Worm (Caenorhabditis elegans) whole organism, mixed stage, embryonic: Measurements from ENCODE around the gene dlc-2.
"Not testable (repeated sequence)": the region's sequence is repeated elsewhere in the genome, so short reads cannot be mapped to it uniquely, and the experiment has no call there.

Experiments used
- M03D4.4 ChIP-seq: sonication (generic microtip); optimal IDR thresholded peaks from 2 replicates; lab custom pipeline; 2017; ENCODE audit warnings: mild to moderate bottlenecking, missing genetic modification characterization, missing compliant biosample characterization
- bed-3 ChIP-seq: fragments of 200-800 bp; sonication (Bioruptor generic); optimal IDR thresholded peaks from 3 replicates; lab custom pipeline; 2018; ENCODE audit warnings: mild to moderate bottlenecking, missing genetic modification characterization, moderate library complexity, missing compliant biosample characterization
- blmp-1 ChIP-seq: fragments of 150-350 bp; optimal IDR thresholded peaks from 2 replicates; lab custom pipeline; 2014; ENCODE audit warnings: missing biosample characterization, missing genetic modification characterization
- ceh-39 ChIP-seq: fragments of 150-350 bp; optimal IDR thresholded peaks from 2 replicates; lab custom pipeline; 2014; ENCODE audit warnings: missing biosample characterization, missing genetic modification characterization
- ceh-43 ChIP-seq: fragments of 200-800 bp; sonication (Bioruptor generic); optimal IDR thresholded peaks from 2 replicates; lab custom pipeline; 2018; ENCODE audit warnings: mild to moderate bottlenecking, missing genetic modification characterization, moderate library complexity, missing compliant biosample characterization
- ceh-83 ChIP-seq: fragments of 200-800 bp; sonication (Bioruptor generic); optimal IDR thresholded peaks from 2 replicates; lab custom pipeline; 2018; ENCODE audit warnings: mild to moderate bottlenecking, missing genetic modification characterization, missing compliant biosample characterization
- ces-1 ChIP-seq: fragments of 150-350 bp; optimal IDR thresholded peaks from 2 replicates; lab custom pipeline; 2014; ENCODE audit warnings: missing biosample characterization, missing genetic modification reagents, missing genetic modification characterization
- drap-1 ChIP-seq: fragments of 200-800 bp; sonication (Bioruptor generic); optimal IDR thresholded peaks from 3 replicates; lab custom pipeline; 2018; ENCODE audit warnings: mild to moderate bottlenecking, missing genetic modification characterization, missing compliant biosample characterization
- elt-3 ChIP-seq: fragments of 150-350 bp; optimal IDR thresholded peaks from 2 replicates; lab custom pipeline; 2014; ENCODE audit warnings: missing biosample characterization, missing genetic modification characterization
- flh-1 ChIP-seq: fragments of 200-800 bp; sonication (Bioruptor generic); optimal IDR thresholded peaks from 2 replicates; lab custom pipeline; 2018; ENCODE audit warnings: mild to moderate bottlenecking, missing genetic modification characterization, moderate library complexity, missing compliant biosample characterization
- ham-2 ChIP-seq: fragments of 200-800 bp; sonication (Bioruptor generic); optimal IDR thresholded peaks from 2 replicates; lab custom pipeline; 2018; ENCODE audit warnings: mild to moderate bottlenecking, missing genetic modification characterization, missing compliant biosample characterization
- lin-13 ChIP-seq: fragments of 150-350 bp; optimal IDR thresholded peaks from 2 replicates; lab custom pipeline; 2014; ENCODE audit warnings: missing biosample characterization, missing genetic modification characterization
- lsy-2 ChIP-seq: fragments of 150-350 bp; optimal IDR thresholded peaks from 2 replicates; lab custom pipeline; 2014; ENCODE audit warnings: missing biosample characterization, missing genetic modification characterization
- mab-5 ChIP-seq: fragments of 150-350 bp; optimal IDR thresholded peaks from 2 replicates; lab custom pipeline; 2014; ENCODE audit warnings: missing biosample characterization, missing genetic modification characterization
- mep-1 ChIP-seq: fragments of 150-350 bp; optimal IDR thresholded peaks from 2 replicates; lab custom pipeline; 2017; ENCODE audit warnings: missing biosample characterization, missing genetic modification reagents, missing genetic modification characterization, inconsistent platforms
- mls-2 ChIP-seq: sonication (generic microtip); optimal IDR thresholded peaks from 2 replicates; lab custom pipeline; 2016; ENCODE audit warnings: mild to moderate bottlenecking, missing genetic modification characterization, moderate library complexity, missing compliant biosample characterization
- nhr-2 ChIP-seq: fragments of 150-350 bp; optimal IDR thresholded peaks from 2 replicates; lab custom pipeline; 2014; ENCODE audit warnings: missing biosample characterization, missing genetic modification characterization
- nhr-28 ChIP-seq: fragments of 150-350 bp; optimal IDR thresholded peaks from 2 replicates; lab custom pipeline; 2014; ENCODE audit warnings: missing biosample characterization, missing genetic modification characterization
- nhr-76 ChIP-seq: sonication (generic microtip); optimal IDR thresholded peaks from 2 replicates; lab custom pipeline; 2017; ENCODE audit warnings: missing biosample characterization, missing genetic modification characterization
- pha-4 ChIP-seq: fragments of 150-350 bp; optimal IDR thresholded peaks from 2 replicates; lab custom pipeline; 2018; ENCODE audit warnings: missing biosample characterization, missing genetic modification reagents, missing genetic modification characterization
- sem-2 ChIP-seq: fragments of 200-800 bp; sonication (Bioruptor generic); optimal IDR thresholded peaks from 2 replicates; lab custom pipeline; 2018; ENCODE audit warnings: mild to moderate bottlenecking, missing genetic modification characterization, missing compliant biosample characterization
- snpc-4 ChIP-seq: fragments of 150-350 bp; optimal IDR thresholded peaks from 2 replicates; lab custom pipeline; 2014; ENCODE audit warnings: missing biosample characterization, missing genetic modification characterization
- sptf-1 ChIP-seq: sonication (generic microtip); optimal IDR thresholded peaks from 2 replicates; lab custom pipeline; 2017; ENCODE audit warnings: mild to moderate bottlenecking, missing genetic modification characterization, moderate library complexity, missing compliant biosample characterization
- tbx-8 ChIP-seq: fragments of 200-800 bp; sonication (Bioruptor generic); optimal IDR thresholded peaks from 2 replicates; lab custom pipeline; 2018; ENCODE audit warnings: mild to moderate bottlenecking, missing genetic modification characterization, moderate library complexity, missing compliant biosample characterization
- unc-120 ChIP-seq: sonication (generic microtip); optimal IDR thresholded peaks from 2 replicates; lab custom pipeline; 2017; ENCODE audit warnings: missing genetic modification characterization, missing compliant biosample characterization; ENCODE audit not compliant: poor library complexity, severe bottlenecking
- unc-39 ChIP-seq: fragments of 150-350 bp; optimal IDR thresholded peaks from 2 replicates; lab custom pipeline; 2014; ENCODE audit warnings: missing biosample characterization, missing genetic modification characterization
- unc-62 ChIP-seq: fragments of 150-350 bp; optimal IDR thresholded peaks from 2 replicates; lab custom pipeline; 2014; ENCODE audit warnings: missing biosample characterization, missing genetic modification reagents, missing genetic modification characterization
- zip-8 ChIP-seq: fragments of 150-350 bp; optimal IDR thresholded peaks from 2 replicates; lab custom pipeline; 2014; ENCODE audit warnings: missing biosample characterization, missing genetic modification characterization
- ztf-11 ChIP-seq: fragments of 150-350 bp; optimal IDR thresholded peaks from 2 replicates; lab custom pipeline; 2014; ENCODE audit warnings: missing biosample characterization, missing genetic modification characterization

Gene dlc-2

ce11 chrIV:12138093-12138492 is 26.7 kb upstream of the dlc-2 start, which contains the start of gene B0001.4:
TSS of gene B0001.4 (minus strand) at chrIV:12138193.
- not testable (repeated sequence) for TF ChIP-seq mab-5; sptf-1 (tag; lab: Kevin White, UChicago); elt-3 (tag; lab: Kevin White, UChicago)
- TF ChIP-seq, all 35 proteins: peak for 0; not testable (repeated sequence) for 35

- no peak for TF ChIP-seq bed-3 (GFP tag; lab: Kevin White, UChicago)
- no peak for TF ChIP-seq flh-1 (GFP tag; lab: Kevin White, UChicago)
- no peak for TF ChIP-seq tbx-8 (GFP tag; lab: Kevin White, UChicago)
- no peak for TF ChIP-seq ceh-83 (GFP tag; lab: Kevin White, UChicago)
- no peak for TF ChIP-seq lsy-2
- peak; percentile 6 for TF ChIP-seq ces-1 (GFP tag; lab: Kevin White, UChicago)
- TF ChIP-seq lin-13 (tag; lab: Kevin White, UChicago): no peak
- TF ChIP-seq, all 35 proteins: peak for 1
Measured at ce11 chrIV:12134991-12135390, 23.6 kb upstream of the dlc-2 start.

DNA sequence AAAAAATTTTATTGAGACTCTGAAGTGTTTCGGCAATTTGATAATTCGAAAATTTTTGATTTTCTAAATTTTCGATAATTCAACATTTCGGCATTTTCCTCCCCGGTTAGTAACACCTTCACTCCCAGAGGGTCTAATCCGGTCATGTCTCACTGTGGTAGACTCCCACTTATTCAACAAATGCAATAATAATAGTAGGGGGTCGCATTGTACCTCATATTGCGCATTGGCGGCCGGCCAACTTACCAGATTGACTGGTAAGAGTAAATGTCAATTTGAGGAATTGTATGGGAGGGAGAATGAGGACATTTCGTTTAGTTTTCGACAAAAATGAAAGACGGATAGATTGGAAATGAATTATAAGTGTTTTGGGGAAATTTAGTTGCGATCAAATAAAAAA is 22.4 kb upstream of the dlc-2 start:
- TF ChIP-seq nhr-2 (peak; percentile 91), mep-1 (tag; lab: Kevin White, UChicago) (no peak)

DNA sequence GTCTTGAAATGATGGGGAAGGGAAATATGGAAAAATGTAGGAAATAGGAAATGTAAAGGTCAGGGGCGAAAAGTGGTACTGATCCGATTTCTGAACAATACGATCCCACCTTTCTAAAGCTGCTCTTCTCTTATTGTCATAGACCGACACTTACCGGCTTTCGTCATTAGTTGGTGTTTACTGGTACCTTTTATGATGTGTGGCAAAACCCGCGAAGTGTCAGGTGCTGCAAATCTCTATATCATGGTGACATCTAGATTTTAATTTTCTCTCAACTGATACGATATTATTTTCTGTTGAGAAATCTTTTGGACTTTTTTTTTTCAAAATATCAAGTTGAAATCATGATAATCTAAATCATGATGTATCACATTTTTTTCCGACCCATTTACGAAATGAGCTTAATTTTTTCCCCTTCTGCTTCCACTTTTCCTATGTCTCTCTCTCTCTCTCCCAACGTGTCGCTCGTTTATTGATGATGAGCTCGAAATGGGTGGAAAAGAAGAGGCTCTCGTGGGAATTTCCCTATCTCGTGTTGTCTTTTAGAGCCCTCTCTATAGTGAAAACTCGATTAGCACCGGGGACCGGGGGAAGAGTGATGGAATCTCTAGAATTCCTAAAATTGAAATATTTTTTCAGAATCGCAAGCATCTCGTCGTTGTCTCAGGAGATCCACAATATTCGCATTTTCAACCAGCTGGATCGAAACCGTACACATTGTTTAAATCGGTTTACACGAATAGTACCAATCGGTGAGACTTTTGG is 20.1 kb upstream of the dlc-2 start:
- TF ChIP-seq ces-1 (GFP tag; lab: Kevin White, UChicago) (peak; percentile 68), lsy-2 (no peak)

DNA sequence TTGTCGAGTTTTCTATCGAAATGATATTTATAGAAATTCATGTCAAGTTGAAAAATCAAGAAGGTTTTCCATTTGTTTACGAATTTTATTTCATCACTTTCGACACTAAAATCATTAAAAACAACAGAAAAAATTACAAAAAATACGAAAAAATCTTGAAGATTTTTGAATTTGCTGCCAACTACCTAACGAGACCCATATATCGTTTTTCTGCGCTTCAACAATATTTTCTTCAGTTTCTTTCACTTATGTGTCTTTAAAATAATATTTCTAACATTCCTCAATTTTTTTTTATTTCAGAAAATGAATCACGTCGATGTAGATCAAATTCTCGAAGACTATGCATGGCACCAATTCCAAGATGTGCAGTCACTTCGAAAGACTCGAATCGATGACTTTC is 17.8 kb upstream of the dlc-2 start, which contains the start of gene lin-24:
Gene lin-24, plus strand, starts transcription at position 301 of the 400 bp plus-strand sequence.
- TF ChIP-seq unc-62 (no peak), nhr-28 (tag; lab: Kevin White, UChicago) (no peak), mep-1 (tag; lab: Kevin White, UChicago) (no peak), ceh-83 (GFP tag; lab: Kevin White, UChicago) (no peak), drap-1 (no peak), ztf-11 (tag; lab: Kevin White, UChicago) (no peak), M03D4.4 (tag; lab: Kevin White, UChicago) (no peak), zip-8 (tag; lab: Kevin White, UChicago) (no peak), mab-5 (no peak), nhr-76 (no peak), lsy-2 (no peak), ceh-43 (no peak), snpc-4 (tag; lab: Kevin White, UChicago) (no peak), sem-2 (GFP tag; lab: Kevin White, UChicago) (no peak), mls-2 (tag; lab: Kevin White, UChicago) (no peak), ham-2 (GFP tag; lab: Kevin White, UChicago) (no peak), unc-120 (tag; lab: Kevin White, UChicago) (no peak), ces-1 (GFP tag; lab: Kevin White, UChicago) (no peak), ceh-39 (no peak)

- no peak for TF ChIP-seq blmp-1
- TF ChIP-seq lin-13 (tag; lab: Kevin White, UChicago): no peak
- TF ChIP-seq mls-2 (tag; lab: Kevin White, UChicago): no peak
- TF ChIP-seq nhr-2: no peak
- TF ChIP-seq sptf-1 (tag; lab: Kevin White, UChicago): no peak
- no peak for TF ChIP-seq pha-4
- TF ChIP-seq ceh-43: no peak
- no peak for TF ChIP-seq elt-3 (tag; lab: Kevin White, UChicago)
- no peak for TF ChIP-seq ham-2 (GFP tag; lab: Kevin White, UChicago)
- TF ChIP-seq unc-39 (tag; lab: Kevin White, UChicago): no peak
Measured at ce11 chrIV:12128708-12129107, 17.3 kb upstream of the dlc-2 start.
